Worm (Caenorhabditis elegans): ENCODE measurements around the gene scl-15.

- TF ChIP-seq med-1 (GFP tag; optimal IDR thresholded peaks at IDR 0.05; ENCODE audit: insufficient read depth) (no peak), klf-2 (GFP tag; conservative IDR thresholded peaks at IDR 0.05) (0 out of 2 replicates have a peak, but pooled peaks have one; percentile 6), ref-1 (GFP tag; conservative IDR thresholded peaks at IDR 0.05) (0 out of 2 replicates have a peak, but pooled peaks have one; percentile 34), tab-1 (GFP tag; IDR thresholded peaks at IDR 0.05) (peak; percentile 68), cog-1 (tag; optimal IDR thresholded peaks at IDR 0.05) (no peak), T22C8.4 (GFP tag; IDR thresholded peaks at IDR 0.05) (peak; percentile 41), flt-1 (GFP tag; IDR thresholded peaks at IDR 0.05) (peak; percentile 69)
Observed at ce11 chrII:3267815-3268214, 16.6 kb downstream of the scl-15 start.

All from whole organism, midembryonic.